Fruit fly (Drosophila melanogaster): ENCODE data around the gene SH3PX1.

Gene SH3PX1

dm6 chr3L:9680968-9681367 lies 32.7 kb downstream of the SH3PX1 start, which contains the start of gene alphaTub67C:
TSS of gene alphaTub67C (plus strand) at chr3L:9681268.
- TF ChIP-seq D1 (tag; optimal IDR thresholded peaks at IDR 0.05) (no peak), Pif1A (GFP tag; optimal IDR thresholded peaks at IDR 0.05) (no peak), CG14655 (GFP tag; optimal IDR thresholded peaks at IDR 0.05) (no peak), CG13204 (GFP tag; optimal IDR thresholded peaks at IDR 0.05) (no peak), Snoo (tag; optimal IDR thresholded peaks at IDR 0.05) (no peak), fd96Ca (GFP tag; IDR thresholded peaks at IDR 0.05) (no peak), CG12605 (GFP tag; IDR thresholded peaks at IDR 0.05) (no peak), CG8301 (tag; optimal IDR thresholded peaks at IDR 0.05) (no peak), CG9948 (tag; optimal IDR thresholded peaks at IDR 0.05) (no peak), EcR (GFP tag; optimal IDR thresholded peaks at IDR 0.05) (no peak), Pif1B (GFP tag; optimal IDR thresholded peaks at IDR 0.05) (no peak), CG32121 (GFP tag; IDR thresholded peaks at IDR 0.05) (no peak), gl (tag; optimal IDR thresholded peaks at IDR 0.05) (no peak), CG15710 (tag; optimal IDR thresholded peaks at IDR 0.05) (no peak)

dm6 chr3L:9678994-9679393 lies 34.6 kb downstream of the SH3PX1 start, which contains the start of the genes fry and CG16717:
TSS of gene fry (minus strand) at chr3L:9679103.
TSS of gene CG16717 (plus strand) at chr3L:9679201.
- TF ChIP-seq EcR (GFP tag; optimal IDR thresholded peaks at IDR 0.05) (no peak), Snoo (tag; optimal IDR thresholded peaks at IDR 0.05) (no peak), CG9948 (tag; optimal IDR thresholded peaks at IDR 0.05) (no peak), CG12605 (GFP tag; IDR thresholded peaks at IDR 0.05) (no peak), Pif1A (GFP tag; optimal IDR thresholded peaks at IDR 0.05) (no peak), CG34367 (tag; optimal IDR thresholded peaks at IDR 0.05) (no peak), CG4496 (GFP tag; IDR thresholded peaks at IDR 0.05) (no peak), rn (GFP tag; IDR thresholded peaks at IDR 0.05) (no peak), Pif1B (GFP tag; optimal IDR thresholded peaks at IDR 0.05) (no peak), CG14655 (GFP tag; optimal IDR thresholded peaks at IDR 0.05) (no peak), CG15710 (tag; optimal IDR thresholded peaks at IDR 0.05) (no peak), Ets98B (GFP tag; IDR thresholded peaks at IDR 0.05) (no peak), D1 (tag; optimal IDR thresholded peaks at IDR 0.05) (no peak)

dm6 chr3L:9678007-9678497 lies 35.6 kb downstream of the SH3PX1 start:
- TF ChIP-seq Pif1A (GFP tag; optimal IDR thresholded peaks at IDR 0.05) (peak; percentile 43), CG8301 (tag; optimal IDR thresholded peaks at IDR 0.05) (peak; percentile 16), CG17806 (tag; optimal IDR thresholded peaks at IDR 0.05) (peak; percentile 3), Pif1B (GFP tag; optimal IDR thresholded peaks at IDR 0.05) (peak; percentile 20), EcR (GFP tag; optimal IDR thresholded peaks at IDR 0.05) (peak; percentile 85), CG14655 (GFP tag; optimal IDR thresholded peaks at IDR 0.05) (no peak)

dm6 chr3L:9677260-9677659 lies 36.4 kb downstream of the SH3PX1 start:
- no peak for TF ChIP-seq CG17806 (tag; optimal IDR thresholded peaks at IDR 0.05)
- TF ChIP-seq CG32121 (GFP tag; IDR thresholded peaks at IDR 0.05), result no peak
- no peak for TF ChIP-seq CG4496 (GFP tag; IDR thresholded peaks at IDR 0.05)
- no peak for TF ChIP-seq EcR (GFP tag; optimal IDR thresholded peaks at IDR 0.05)
- no peak for TF ChIP-seq Snoo (tag; optimal IDR thresholded peaks at IDR 0.05)
- no peak for TF ChIP-seq CG15710 (tag; optimal IDR thresholded peaks at IDR 0.05)
- no peak for TF ChIP-seq CG10348 (GFP tag; IDR thresholded peaks at IDR 0.05)
- no peak for TF ChIP-seq Ets98B (GFP tag; IDR thresholded peaks at IDR 0.05)
- no peak for TF ChIP-seq rn (GFP tag; IDR thresholded peaks at IDR 0.05)
- TF ChIP-seq gl (tag; optimal IDR thresholded peaks at IDR 0.05), result no peak
- no peak for TF ChIP-seq CG14655 (GFP tag; optimal IDR thresholded peaks at IDR 0.05)
- no peak for TF ChIP-seq CG8301 (tag; optimal IDR thresholded peaks at IDR 0.05)
- no peak for TF ChIP-seq fd96Ca (GFP tag; IDR thresholded peaks at IDR 0.05)
- no peak for TF ChIP-seq CG8159 (tag; optimal IDR thresholded peaks at IDR 0.05)
- TF ChIP-seq CG34367 (tag; optimal IDR thresholded peaks at IDR 0.05), result no peak

- TF ChIP-seq CG4496 (GFP tag; IDR thresholded peaks at IDR 0.05) (peak; percentile 88), CG14655 (GFP tag; optimal IDR thresholded peaks at IDR 0.05) (peak; percentile 55), CG9948 (tag; optimal IDR thresholded peaks at IDR 0.05) (no peak), CG8301 (tag; optimal IDR thresholded peaks at IDR 0.05) (no peak), CG13204 (GFP tag; optimal IDR thresholded peaks at IDR 0.05) (no peak), fd96Ca (GFP tag; IDR thresholded peaks at IDR 0.05) (no peak; the same call in 1 of the 3 replicates), Ets98B (GFP tag; IDR thresholded peaks at IDR 0.05) (peak; percentile 79), CG10348 (GFP tag; IDR thresholded peaks at IDR 0.05) (no peak), CG34367 (tag; optimal IDR thresholded peaks at IDR 0.05) (no peak), CG17806 (tag; optimal IDR thresholded peaks at IDR 0.05) (no peak), EcR (GFP tag; optimal IDR thresholded peaks at IDR 0.05) (no peak), CG12605 (GFP tag; IDR thresholded peaks at IDR 0.05) (peak; percentile 91), CG8159 (tag; optimal IDR thresholded peaks at IDR 0.05) (no peak), rn (GFP tag; IDR thresholded peaks at IDR 0.05) (0 out of 2 replicates have a peak, but pooled peaks have one; percentile 14), CG15710 (tag; optimal IDR thresholded peaks at IDR 0.05) (no peak), Pif1A (GFP tag; optimal IDR thresholded peaks at IDR 0.05) (peak; percentile 66), Snoo (tag; optimal IDR thresholded peaks at IDR 0.05) (peak; percentile 84), CG32121 (GFP tag; IDR thresholded peaks at IDR 0.05) (peak; percentile 73), Pif1B (GFP tag; optimal IDR thresholded peaks at IDR 0.05) (peak; percentile 17), D1 (tag; optimal IDR thresholded peaks at IDR 0.05) (no peak), gl (tag; optimal IDR thresholded peaks at IDR 0.05) (no peak)
These were observed 38.1 kb downstream of the SH3PX1 start for dm6 chr3L:9675528-9675963.

dm6 chr3L:9674300-9674699 lies 39.3 kb downstream of the SH3PX1 start:
- TF ChIP-seq EcR (GFP tag; optimal IDR thresholded peaks at IDR 0.05) (no peak), Ets98B (GFP tag; IDR thresholded peaks at IDR 0.05) (no peak), fd96Ca (GFP tag; IDR thresholded peaks at IDR 0.05) (no peak), CG10348 (GFP tag; IDR thresholded peaks at IDR 0.05) (no peak), Pif1A (GFP tag; optimal IDR thresholded peaks at IDR 0.05) (no peak), Snoo (tag; optimal IDR thresholded peaks at IDR 0.05) (no peak), CG12605 (GFP tag; IDR thresholded peaks at IDR 0.05) (no peak), CG13204 (GFP tag; optimal IDR thresholded peaks at IDR 0.05) (no peak), CG32121 (GFP tag; IDR thresholded peaks at IDR 0.05) (no peak), CG17806 (tag; optimal IDR thresholded peaks at IDR 0.05) (no peak), CG4496 (GFP tag; IDR thresholded peaks at IDR 0.05) (no peak), rn (GFP tag; IDR thresholded peaks at IDR 0.05) (no peak), CG15710 (tag; optimal IDR thresholded peaks at IDR 0.05) (no peak), CG8301 (tag; optimal IDR thresholded peaks at IDR 0.05) (no peak), CG14655 (GFP tag; optimal IDR thresholded peaks at IDR 0.05) (no peak), gl (tag; optimal IDR thresholded peaks at IDR 0.05) (no peak), D1 (tag; optimal IDR thresholded peaks at IDR 0.05) (no peak)

Data from whole organism, pupa.